Worm (Caenorhabditis elegans) whole organism, L4 larva: ENCODE measurements around the gene B0034.4.

ENCODE experiments used
- F37D6.2 ChIP-seq: sonication (generic microtip); optimal IDR thresholded peaks from 2 replicates; lab custom pipeline; 2016; ENCODE audit warnings: mild to moderate bottlenecking, missing genetic modification characterization, missing compliant biosample characterization
- F44E2.7 ChIP-seq: fragments of 200-800 bp; sonication (Bioruptor generic); IDR thresholded peaks from 2 replicates; pipeline ENCODE4 v2.1.2; 2022; ENCODE audit warnings: missing genetic modification characterization, missing compliant biosample characterization
- F49E8.2 ChIP-seq: sonication (generic microtip); optimal IDR thresholded peaks from 2 replicates; lab custom pipeline; 2016; ENCODE audit warnings: missing compliant biosample characterization, mild to moderate bottlenecking, missing genetic modification characterization, borderline replicate concordance
- T20F7.1 ChIP-seq: fragments of 200-800 bp; sonication (Bioruptor generic); optimal IDR thresholded peaks from 2 replicates; lab custom pipeline; 2018; ENCODE audit warnings: mild to moderate bottlenecking, missing genetic modification characterization, missing compliant biosample characterization
- T26A8.4 ChIP-seq: fragments of 200-800 bp; sonication (Bioruptor generic); IDR thresholded peaks from 2 replicates; pipeline ENCODE4 v1.3.6; 2022; ENCODE audit warnings: missing genetic modification characterization, missing compliant biosample characterization
- Y75B8A.6 ChIP-seq: fragments of 200-800 bp; sonication (Bioruptor generic); IDR thresholded peaks from 2 replicates; pipeline ENCODE4 v1.3.6; 2022; ENCODE audit warnings: missing genetic modification reagents, missing genetic modification characterization, missing compliant biosample characterization
- ZK337.2 ChIP-seq: fragments of 200-800 bp; sonication (Bioruptor generic); IDR thresholded peaks from 2 replicates; pipeline ENCODE4 v1.3.6; 2022; ENCODE audit warnings: missing genetic modification reagents, missing genetic modification characterization, missing compliant biosample characterization
- aly-2 ChIP-seq: sonication (generic microtip); optimal IDR thresholded peaks from 2 replicates; lab custom pipeline; 2018; ENCODE audit warnings: missing biosample characterization, missing genetic modification characterization
- ceh-44 ChIP-seq: fragments of 200-800 bp; sonication (Bioruptor generic); IDR thresholded peaks from 2 replicates; pipeline ENCODE4 v1.3.6; 2022; ENCODE audit warnings: missing genetic modification reagents, missing genetic modification characterization, missing compliant biosample characterization
- ceh-62 ChIP-seq: sonication (generic microtip); optimal IDR thresholded peaks from 2 replicates; lab custom pipeline; 2017; ENCODE audit warnings: missing biosample characterization, missing genetic modification characterization
- ceh-82 ChIP-seq: sonication (generic microtip); optimal IDR thresholded peaks from 2 replicates; lab custom pipeline; 2017; ENCODE audit warnings: missing biosample characterization, missing genetic modification characterization
- ctbp-1 ChIP-seq: fragments of 200-800 bp; sonication (Bioruptor generic); IDR thresholded peaks from 2 replicates; pipeline ENCODE4 v1.3.6; 2022; ENCODE audit warnings: missing genetic modification reagents, missing genetic modification characterization, missing compliant biosample characterization
- daf-19 ChIP-seq: fragments of 200-800 bp; sonication (Bioruptor generic); conservative IDR thresholded peaks from 2 replicates; pipeline ENCODE4 v1.3.6; 2022; ENCODE audit warnings: missing genetic modification characterization, missing compliant biosample characterization
- dmd-6 ChIP-seq: fragments of 200-800 bp; sonication (Bioruptor generic); IDR thresholded peaks from 2 replicates; pipeline ENCODE4 v1.3.6; 2022; ENCODE audit warnings: missing genetic modification reagents, missing genetic modification characterization, missing compliant biosample characterization
- dmd-8 ChIP-seq: fragments of 200-800 bp; sonication (Bioruptor generic); IDR thresholded peaks from 2 replicates; pipeline ENCODE4 v1.3.6; 2022; ENCODE audit warnings: missing genetic modification characterization, missing compliant biosample characterization
- dpl-1 ChIP-seq: fragments of 150-350 bp; optimal IDR thresholded peaks from 2 replicates; lab custom pipeline; 2014; ENCODE audit warnings: missing biosample characterization, missing genetic modification reagents, missing genetic modification characterization
- duxl-1 ChIP-seq: sonication (generic microtip); optimal IDR thresholded peaks from 2 replicates; lab custom pipeline; 2016; ENCODE audit warnings: mild to moderate bottlenecking, missing genetic modification characterization, moderate library complexity, missing compliant biosample characterization; ENCODE audit not compliant: poor library complexity
- dve-1 ChIP-seq: sonication (generic microtip); optimal IDR thresholded peaks from 2 replicates; lab custom pipeline; 2017; ENCODE audit warnings: antibody characterized with exemption, mild to moderate bottlenecking, missing genetic modification characterization, missing compliant biosample characterization; ENCODE audit not compliant: insufficient read depth
- gei-8 ChIP-seq: fragments of 200-800 bp; sonication (Bioruptor generic); optimal IDR thresholded peaks from 2 replicates; lab custom pipeline; 2018; ENCODE audit warnings: mild to moderate bottlenecking, missing genetic modification characterization, missing compliant biosample characterization
- hlh-30 ChIP-seq: sonication (generic microtip); optimal IDR thresholded peaks from 2 replicates; lab custom pipeline; 2017; ENCODE audit warnings: antibody characterized with exemption, mild to moderate bottlenecking, missing genetic modification characterization, missing compliant biosample characterization; ENCODE audit not compliant: insufficient read depth
- hmg-1.1 ChIP-seq: fragments of 200-800 bp; sonication (Bioruptor generic); IDR thresholded peaks from 2 replicates; pipeline ENCODE4 v1.3.6; 2022; ENCODE audit warnings: missing genetic modification reagents, missing genetic modification characterization, missing compliant biosample characterization
- lin-15B ChIP-seq: fragments of 150-350 bp; sonication (generic microtip); optimal IDR thresholded peaks from 3 replicates; lab custom pipeline; 2014; ENCODE audit warnings: missing biosample characterization, missing genetic modification characterization
- lin-29 ChIP-seq: fragments of 200-800 bp; sonication (Bioruptor generic); IDR thresholded peaks from 2 replicates; pipeline ENCODE4 v1.3.6; 2022; ENCODE audit warnings: missing genetic modification reagents, missing genetic modification characterization, missing compliant biosample characterization
- lsy-2 ChIP-seq, 2 experiments: fragments of 150-350 bp in 1 of 2; sonication (generic microtip) in 1 of 2; optimal IDR thresholded peaks; 2 replicates each; lab custom pipeline; 2014 to 2017; ENCODE audit warnings: missing biosample characterization in 2 of 2, missing genetic modification characterization in 2 of 2
- madf-9 ChIP-seq: fragments of 200-800 bp; sonication (Bioruptor generic); conservative IDR thresholded peaks from 2 replicates; pipeline ENCODE4 v1.3.6; 2022; ENCODE audit warnings: missing genetic modification reagents, missing genetic modification characterization, missing compliant biosample characterization
- mdt-29 ChIP-seq: fragments of 200-800 bp; sonication (Bioruptor generic); IDR thresholded peaks from 2 replicates; pipeline ENCODE4 v1.3.6; 2022; ENCODE audit warnings: missing genetic modification reagents, missing genetic modification characterization, missing compliant biosample characterization
- mep-1 ChIP-seq: fragments of 150-350 bp; sonication (generic microtip); optimal IDR thresholded peaks from 3 replicates; lab custom pipeline; 2014; ENCODE audit warnings: missing biosample characterization, missing genetic modification characterization
- mxl-2 ChIP-seq: fragments of 200-800 bp; sonication (Bioruptor generic); conservative IDR thresholded peaks from 2 replicates; pipeline ENCODE4 v1.3.6; 2022; ENCODE audit warnings: missing genetic modification reagents, missing genetic modification characterization, missing compliant biosample characterization
- mxl-3 ChIP-seq: fragments of 200-800 bp; sonication (Bioruptor generic); optimal IDR thresholded peaks from 2 replicates; lab custom pipeline; 2018; ENCODE audit warnings: mild to moderate bottlenecking, missing genetic modification characterization, missing compliant biosample characterization
- nhr-10 ChIP-seq: fragments of 150-350 bp; optimal IDR thresholded peaks from 2 replicates; lab custom pipeline; 2014; ENCODE audit warnings: missing biosample characterization, missing genetic modification characterization
- nhr-28 ChIP-seq: fragments of 150-350 bp; optimal IDR thresholded peaks from 2 replicates; lab custom pipeline; 2014; ENCODE audit warnings: missing biosample characterization, missing genetic modification characterization
- nhr-48 ChIP-seq: sonication (generic microtip); optimal IDR thresholded peaks from 2 replicates; lab custom pipeline; 2016; ENCODE audit warnings: mild to moderate bottlenecking, missing genetic modification characterization, missing compliant biosample characterization
- nhr-6 ChIP-seq: fragments of 150-350 bp; optimal IDR thresholded peaks from 2 replicates; lab custom pipeline; 2014; ENCODE audit warnings: missing biosample characterization, missing genetic modification characterization
- php-3 ChIP-seq: fragments of 200-800 bp; sonication (Bioruptor generic); IDR thresholded peaks from 2 replicates; pipeline ENCODE4 v1.3.6; 2022; ENCODE audit warnings: missing genetic modification reagents, missing genetic modification characterization, missing compliant biosample characterization
- pqm-1 ChIP-seq: sonication (generic microtip); optimal IDR thresholded peaks from 2 replicates; lab custom pipeline; 2017; ENCODE audit warnings: missing biosample characterization, missing genetic modification characterization
- saeg-2 ChIP-seq: fragments of 200-800 bp; sonication (Bioruptor generic); IDR thresholded peaks from 2 replicates; pipeline ENCODE4 v1.3.6; 2022; ENCODE audit warnings: missing genetic modification reagents, missing genetic modification characterization, missing compliant biosample characterization
- spr-1 ChIP-seq: sonication (generic microtip); optimal IDR thresholded peaks from 2 replicates; lab custom pipeline; 2016; ENCODE audit warnings: mild to moderate bottlenecking, missing genetic modification characterization, missing compliant biosample characterization
- tra-1 ChIP-seq: fragments of 200-800 bp; sonication (Bioruptor generic); IDR thresholded peaks from 2 replicates; pipeline ENCODE4 v1.3.6; 2022; ENCODE audit warnings: missing genetic modification reagents, missing genetic modification characterization, missing compliant biosample characterization
- unc-130 ChIP-seq: sonication (generic microtip); optimal IDR thresholded peaks from 2 replicates; lab custom pipeline; 2016; ENCODE audit warnings: missing genetic modification reagents, missing genetic modification characterization, missing compliant biosample characterization
- unc-39 ChIP-seq: sonication (generic microtip); optimal IDR thresholded peaks from 2 replicates; lab custom pipeline; 2017; ENCODE audit warnings: missing biosample characterization, missing genetic modification characterization
- unc-62 ChIP-seq, 3 experiments: fragments of 150-350 bp in 1 of 3; sonication (generic microtip); optimal IDR thresholded peaks in 2 of 3; peaks in 1 of 3; 1 replicate in 1 of 3; 2 replicates in 2 of 3; lab custom pipeline; 2014 to 2017; ENCODE audit warnings: missing biosample characterization in 3 of 3, missing genetic modification characterization in 3 of 3, missing genetic modification reagents in 3 of 3, missing genotype in 1 of 3
- vab-7 ChIP-seq: fragments of 200-800 bp; sonication (Bioruptor generic); IDR thresholded peaks from 2 replicates; pipeline ENCODE4 v1.3.6; 2022; ENCODE audit warnings: missing genetic modification reagents, missing genetic modification characterization, missing compliant biosample characterization
- zag-1 ChIP-seq: fragments of 150-350 bp; optimal IDR thresholded peaks from 2 replicates; lab custom pipeline; 2014; ENCODE audit warnings: missing biosample characterization, missing genetic modification characterization
- zip-2 ChIP-seq: fragments of 150-350 bp; optimal IDR thresholded peaks from 2 replicates; lab custom pipeline; 2014; ENCODE audit warnings: missing biosample characterization, missing genetic modification characterization
- ztf-11 ChIP-seq: fragments of 150-350 bp; optimal IDR thresholded peaks from 2 replicates; lab custom pipeline; 2014; ENCODE audit warnings: missing biosample characterization, missing genetic modification characterization

B0034.4 gene

DNA sequence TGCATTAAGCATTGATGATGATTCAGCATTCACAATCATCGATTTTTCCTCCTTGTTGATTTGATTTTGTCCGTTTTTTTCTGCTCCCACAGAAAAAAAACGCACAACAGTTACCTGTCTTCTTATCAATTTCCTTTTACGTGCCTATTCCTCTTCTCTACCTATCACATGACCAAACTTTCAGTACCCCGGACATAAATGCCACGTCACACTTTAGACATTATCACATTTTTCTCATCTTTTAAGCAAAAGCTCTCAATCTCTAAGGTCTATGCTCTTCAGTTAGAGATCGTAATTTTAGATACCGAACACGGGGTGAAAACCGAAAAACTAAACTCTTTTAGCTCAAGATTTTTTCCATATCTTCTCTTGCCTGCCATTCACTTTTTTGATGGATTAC is 33.3 kb downstream of the B0034.4 start (continued):
- TF ChIP-seq aly-2 (tag; lab: Kevin White, UChicago) = no peak
- no peak for TF ChIP-seq ceh-44 (GFP tag; lab: Robert Waterston, UW)
- no peak for TF ChIP-seq F37D6.2
- TF ChIP-seq hmg-1.1 (GFP tag; lab: Robert Waterston, UW) = no peak
- TF ChIP-seq php-3 (GFP tag; lab: Robert Waterston, UW) = peak; percentile 56; the same call in 1 of the 2 replicates
- peak; percentile 66; the same call in 1 of the 2 replicates for TF ChIP-seq tra-1
- peak; percentile 9 for TF ChIP-seq mxl-3 (GFP tag; lab: Kevin White, UChicago)
- TF ChIP-seq mep-1 = no peak
- no peak for TF ChIP-seq lin-15B
- no peak for TF ChIP-seq gei-8
- no peak for TF ChIP-seq F49E8.2
- TF ChIP-seq ceh-82 (tag; lab: Kevin White, UChicago) = no peak
- TF ChIP-seq vab-7 (GFP tag; lab: Robert Waterston, UW) = no peak
- peak; percentile 87 for TF ChIP-seq dmd-6 (GFP tag; lab: Robert Waterston, UW)
- peak; percentile 76 for TF ChIP-seq hlh-30 (tag; lab: Kevin White, UChicago)
- TF ChIP-seq spr-1 (tag; lab: Kevin White, UChicago) = no peak
- TF ChIP-seq saeg-2 (GFP tag; lab: Robert Waterston, UW) = no peak
- no peak for TF ChIP-seq Y75B8A.6 (GFP tag; lab: Robert Waterston, UW)
- no peak for TF ChIP-seq madf-9
- no peak for TF ChIP-seq ceh-62
- peak; percentile 71 for TF ChIP-seq pqm-1
- TF ChIP-seq ztf-11 (tag; lab: Kevin White, UChicago) = no peak
- TF ChIP-seq dpl-1 (GFP tag; lab: Kevin White, UChicago) = no peak
- TF ChIP-seq nhr-48 (tag; lab: Kevin White, UChicago) = peak; percentile 13
- peak; percentile 85 for TF ChIP-seq dve-1
- no peak for TF ChIP-seq ctbp-1
- TF ChIP-seq F44E2.7 (GFP tag; lab: Robert Waterston, UW) = no peak
- peak; percentile 31 for TF ChIP-seq T20F7.1
- TF ChIP-seq T26A8.4 (GFP tag; lab: Robert Waterston, UW) = no peak
- TF ChIP-seq lsy-2 (tag; optimal IDR thresholded peaks at IDR 0.05; lab: Kevin White, UChicago) = peak in 1 of 2 experiments; percentile 47
- no peak for TF ChIP-seq duxl-1 (tag; lab: Kevin White, UChicago)
- no peak for TF ChIP-seq unc-39 (tag; lab: Kevin White, UChicago)
- no peak for TF ChIP-seq zip-2 (tag; lab: Kevin White, UChicago)
- TF ChIP-seq mdt-29 (GFP tag; lab: Robert Waterston, UW) = no peak
- TF ChIP-seq nhr-6 (tag; lab: Kevin White, UChicago) = no peak
- TF ChIP-seq unc-130 (GFP tag; lab: Kevin White, UChicago) = no peak
- peak in 1 of 2 experiments; percentile 84 for TF ChIP-seq unc-62 (GFP tag; optimal IDR thresholded peaks at IDR 0.05 in 1 of 2; lab: Kevin White, UChicago)
- TF ChIP-seq unc-62 (tag; optimal IDR thresholded peaks at IDR 0.05; lab: Kevin White, UChicago) = no peak
- TF ChIP-seq zag-1 = no peak
- TF ChIP-seq nhr-28 (tag; lab: Kevin White, UChicago) = peak; percentile 64
- no peak for TF ChIP-seq lin-29 (GFP tag; lab: Robert Waterston, UW)
- TF ChIP-seq nhr-10 (tag; lab: Kevin White, UChicago) = no peak
- TF ChIP-seq mxl-2 (GFP tag; lab: Robert Waterston, UW) = no peak
- no peak for TF ChIP-seq ZK337.2 (GFP tag; lab: Robert Waterston, UW)
- TF ChIP-seq dmd-8 = no peak
- no peak for TF ChIP-seq daf-19 (GFP tag; lab: Robert Waterston, UW)
- TF ChIP-seq, all 104 proteins: peak for 17
